3 fruit fly cellular contexts compared by ENCODE assay signal in genomic region chr2L:3057951-3058771, dm6.
A peak's percentile ranks its signal among the peaks of the same experiment; 100 is the strongest.
TF ChIP-seq lines count a peak whose summit lies in the region.

No protein-coding gene starts in this region.

TF ChIP-seq in whole organism, adult, 20 proteins besides CTCF, POLR2A, EP300 and RAD21 (continued from another document):
- TF ChIP-seq CG7101 (tag; optimal IDR thresholded peaks at IDR 0.05; lab: Kevin White, UChicago) (peak; percentile 27), Clk (GFP tag; optimal IDR thresholded peaks at IDR 0.05; lab: Kevin White, UChicago) (peak; percentile 34)
TF ChIP-seq in whole organism, adult: peak in this region for 14.

TF ChIP-seq in whole organism, embryonic, 481 proteins besides CTCF, POLR2A, EP300 and RAD21 (continued from another document):
- TF ChIP-seq vnd (GFP tag; IDR thresholded peaks at IDR 0.05; lab: Robert Waterston, UW; ENCODE audit: partially characterized antibody) = 0 out of 3 replicates have a peak, but pooled peaks have one; percentile 19
- TF ChIP-seq ap (GFP tag; IDR thresholded peaks at IDR 0.05; lab: Robert Waterston, UW) = no peak
- no peak for TF ChIP-seq CG12071 (GFP tag; optimal IDR thresholded peaks at IDR 0.05; lab: Kevin White, UChicago)
- TF ChIP-seq kni (GFP tag; optimal IDR thresholded peaks at IDR 0.05; lab: Kevin White, UChicago) = peak; percentile 58
- peak in 1 of 2 experiments; percentile 13 for TF ChIP-seq chif (GFP tag; optimal IDR thresholded peaks at IDR 0.05; lab: Kevin White, UChicago)
- TF ChIP-seq Side (GFP tag; optimal IDR thresholded peaks at IDR 0.05; lab: Kevin White, UChicago) = no peak
- peak; percentile 13 for TF ChIP-seq CG15011 (GFP tag; optimal IDR thresholded peaks at IDR 0.05; lab: Kevin White, UChicago)
- TF ChIP-seq CG15696 (tag; optimal IDR thresholded peaks at IDR 0.05; lab: Kevin White, UChicago) = peak; percentile 2
- TF ChIP-seq sima (GFP tag; optimal IDR thresholded peaks at IDR 0.05; lab: Kevin White, UChicago) = no peak
- peak; percentile 58 for TF ChIP-seq Med (GFP tag; lab: Kevin White, UChicago)
- peak; percentile 41 for TF ChIP-seq cg (GFP tag; optimal IDR thresholded peaks at IDR 0.05; lab: Kevin White, UChicago)
- TF ChIP-seq crol (GFP tag; IDR thresholded peaks at IDR 0.05; lab: Robert Waterston, UW) = peak; percentile 41; the same call in 1 of the 2 replicates
- peak; percentile 33 for TF ChIP-seq HHEX (GFP tag; optimal IDR thresholded peaks at IDR 0.05; lab: Kevin White, UChicago)
- peak; percentile 2 for TF ChIP-seq org-1 (GFP tag; optimal IDR thresholded peaks at IDR 0.05; lab: Kevin White, UChicago)
- TF ChIP-seq en (GFP tag; optimal IDR thresholded peaks at IDR 0.05; lab: Kevin White, UChicago) = peak; percentile 73
- TF ChIP-seq D (optimal IDR thresholded peaks at IDR 0.05; lab: Kevin White, UChicago) = no peak
- TF ChIP-seq D (GFP tag; optimal IDR thresholded peaks at IDR 0.05; lab: Kevin White, UChicago) = peak; percentile 0
- TF ChIP-seq Tbp (GFP tag; optimal IDR thresholded peaks at IDR 0.05; lab: Kevin White, UChicago) = no peak
- peak; percentile 75 for TF ChIP-seq sd (tag; optimal IDR thresholded peaks at IDR 0.05; lab: Kevin White, UChicago)
- TF ChIP-seq ash1 (GFP tag; optimal IDR thresholded peaks at IDR 0.05; lab: Kevin White, UChicago) = peak; percentile 4
- TF ChIP-seq NFAT (GFP tag; IDR thresholded peaks at IDR 0.05; lab: Robert Waterston, UW) = peak; percentile 44; the same call in 1 of the 2 replicates
- TF ChIP-seq usp (GFP tag; optimal IDR thresholded peaks at IDR 0.05; lab: Kevin White, UChicago) = no peak
- TF ChIP-seq CG10543 (GFP tag; optimal IDR thresholded peaks at IDR 0.05; lab: Kevin White, UChicago) = peak; percentile 61
- peak; percentile 97 for TF ChIP-seq exex (tag; optimal IDR thresholded peaks at IDR 0.05; lab: Kevin White, UChicago)
- TF ChIP-seq CG7987 (GFP tag; optimal IDR thresholded peaks at IDR 0.05; lab: Kevin White, UChicago) = peak; percentile 97
- TF ChIP-seq Eip74EF (GFP tag; optimal IDR thresholded peaks at IDR 0.05; lab: Kevin White, UChicago) = peak in 1 of 2 experiments; percentile 50
- TF ChIP-seq H2.0 (GFP tag; IDR thresholded peaks at IDR 0.05; lab: Robert Waterston, UW) = no peak
- no peak for TF ChIP-seq CG18476 (GFP tag; optimal IDR thresholded peaks at IDR 0.05; lab: Kevin White, UChicago)
- TF ChIP-seq mirr (GFP tag; optimal IDR thresholded peaks at IDR 0.05; lab: Kevin White, UChicago) = peak; percentile 94
- peak; percentile 69 for TF ChIP-seq sens (GFP tag; lab: Kevin White, UChicago)
- TF ChIP-seq Hey (tag; optimal IDR thresholded peaks at IDR 0.05; lab: Kevin White, UChicago) = peak; percentile 95
- no peak for TF ChIP-seq CG8765 (GFP tag; IDR thresholded peaks at IDR 0.05; lab: Robert Waterston, UW)
- peak; percentile 1 for TF ChIP-seq Asciz (GFP tag; optimal IDR thresholded peaks at IDR 0.05; lab: Kevin White, UChicago)
- TF ChIP-seq Taf1 (GFP tag; IDR thresholded peaks at IDR 0.05; lab: Robert Waterston, UW) = no peak
- peak; percentile 36 for TF ChIP-seq CG13296 (GFP tag; optimal IDR thresholded peaks at IDR 0.05; lab: Kevin White, UChicago)
- 0 out of 2 replicates have a peak, but pooled peaks have one; percentile 10 for TF ChIP-seq stc (GFP tag; IDR thresholded peaks at IDR 0.05; lab: Robert Waterston, UW)
- peak; percentile 40 for TF ChIP-seq HmgZ (tag; optimal IDR thresholded peaks at IDR 0.05; lab: Kevin White, UChicago)
- TF ChIP-seq sug (tag; optimal IDR thresholded peaks at IDR 0.05; lab: Kevin White, UChicago) = peak; percentile 93
- peak; percentile 25; the same call in 1 of the 2 replicates for TF ChIP-seq Adf1 (GFP tag; IDR thresholded peaks at IDR 0.05; lab: Robert Waterston, UW)
- TF ChIP-seq CG12769 (tag; optimal IDR thresholded peaks at IDR 0.05; lab: Kevin White, UChicago) = peak; percentile 32
- TF ChIP-seq ftz-f1 (GFP tag; optimal IDR thresholded peaks at IDR 0.05; lab: Kevin White, UChicago) = peak; percentile 78
- TF ChIP-seq kay (GFP tag; optimal IDR thresholded peaks at IDR 0.05; lab: Kevin White, UChicago) = peak; percentile 41
- peak; percentile 94 for TF ChIP-seq CG34376 (GFP tag; optimal IDR thresholded peaks at IDR 0.05; lab: Kevin White, UChicago)
- peak; percentile 98 for TF ChIP-seq Vsx1 (GFP tag; optimal IDR thresholded peaks at IDR 0.05; lab: Kevin White, UChicago)
- TF ChIP-seq onecut (GFP tag; IDR thresholded peaks at IDR 0.05; lab: Robert Waterston, UW) = peak; percentile 5; the same call in 1 of the 2 replicates
- peak; percentile 16 for TF ChIP-seq Dek (tag; optimal IDR thresholded peaks at IDR 0.05; lab: Kevin White, UChicago)
- peak; percentile 41 for TF ChIP-seq CG4328 (GFP tag; optimal IDR thresholded peaks at IDR 0.05; lab: Kevin White, UChicago)
- peak in 1 of 2 experiments; percentile 40 for TF ChIP-seq Hr78 (GFP tag; optimal IDR thresholded peaks at IDR 0.05; lab: Kevin White, UChicago)
- peak; percentile 28 for TF ChIP-seq Fer1 (GFP tag; optimal IDR thresholded peaks at IDR 0.05; lab: Kevin White, UChicago)
- TF ChIP-seq CG8290 (GFP tag; optimal IDR thresholded peaks at IDR 0.05; lab: Kevin White, UChicago) = no peak
- peak in 1 of 2 experiments; percentile 18 for TF ChIP-seq CG8290 (tag; optimal IDR thresholded peaks at IDR 0.05; lab: Kevin White, UChicago)
- no peak for TF ChIP-seq dm (GFP tag; optimal IDR thresholded peaks at IDR 0.05; lab: Kevin White, UChicago)
- TF ChIP-seq CG5180 (GFP tag; optimal IDR thresholded peaks at IDR 0.05; lab: Kevin White, UChicago) = peak; percentile 15
- 0 out of 2 replicates have a peak, but pooled peaks have one; percentile 22 for TF ChIP-seq CG9932 (GFP tag; IDR thresholded peaks at IDR 0.05; lab: Robert Waterston, UW)
- no peak for TF ChIP-seq zf30C (GFP tag; optimal IDR thresholded peaks at IDR 0.05; lab: Kevin White, UChicago)

TF ChIP-seq in whole organism, prepupa, 60 proteins besides CTCF, POLR2A, EP300 and RAD21 (continued from another document):
- TF ChIP-seq Eip78C (GFP tag; lab: Kevin White, UChicago) (peak; percentile 52), CG1621 (tag; optimal IDR thresholded peaks at IDR 0.05; lab: Kevin White, UChicago) (no peak), CG8119 (GFP tag; IDR thresholded peaks at IDR 0.05; lab: Robert Waterston, UW) (no peak), CG6276 (GFP tag; optimal IDR thresholded peaks at IDR 0.05; lab: Kevin White, UChicago) (no peak), OdsH (GFP tag; optimal IDR thresholded peaks at IDR 0.05; lab: Kevin White, UChicago) (no peak), fkh (GFP tag; optimal IDR thresholded peaks at IDR 0.05; lab: Kevin White, UChicago) (peak; percentile 82), Met (GFP tag; optimal IDR thresholded peaks at IDR 0.05; lab: Kevin White, UChicago) (no peak), CG7368 (GFP tag; optimal IDR thresholded peaks at IDR 0.05; lab: Kevin White, UChicago) (no peak), CG6163 (GFP tag; IDR thresholded peaks at IDR 0.05; lab: Robert Waterston, UW) (no peak), topi (GFP tag; optimal IDR thresholded peaks at IDR 0.05; lab: Kevin White, UChicago) (no peak), Smox (GFP tag; optimal IDR thresholded peaks at IDR 0.05; lab: Kevin White, UChicago) (no peak), CG4318 (GFP tag; optimal IDR thresholded peaks at IDR 0.05; lab: Kevin White, UChicago) (no peak), spab (GFP tag; optimal IDR thresholded peaks at IDR 0.05; lab: Kevin White, UChicago) (no peak), Hr38 (GFP tag; optimal IDR thresholded peaks at IDR 0.05; lab: Kevin White, UChicago) (no peak), Blimp-1 (GFP tag; optimal IDR thresholded peaks at IDR 0.05; lab: Kevin White, UChicago) (no peak), CG8319 (GFP tag; optimal IDR thresholded peaks at IDR 0.05; lab: Kevin White, UChicago) (no peak), Hr4 (GFP tag; optimal IDR thresholded peaks at IDR 0.05; lab: Kevin White, UChicago) (no peak), CG6854 (GFP tag; optimal IDR thresholded peaks at IDR 0.05; lab: Kevin White, UChicago) (no peak), Hr39 (GFP tag; optimal IDR thresholded peaks at IDR 0.05; lab: Kevin White, UChicago) (no peak), CG34406 (GFP tag; optimal IDR thresholded peaks at IDR 0.05; lab: Kevin White, UChicago) (no peak), svp (GFP tag; lab: Kevin White, UChicago) (peak; percentile 94), CG6792 (GFP tag; optimal IDR thresholded peaks at IDR 0.05; lab: Kevin White, UChicago) (peak; percentile 12), CG6808 (GFP tag; optimal IDR thresholded peaks at IDR 0.05; lab: Kevin White, UChicago) (no peak), Eip75B (GFP tag; optimal IDR thresholded peaks at IDR 0.05; lab: Kevin White, UChicago) (no peak)
